Worm (Caenorhabditis elegans): Measurements from ENCODE around the gene K03B4.8.

ce11 chrV:4692382-4693281 lies 18.2 kb upstream of the K03B4.8 start, which contains the start of gene cpg-8:
- TF ChIP-seq elt-3 (tag; optimal IDR thresholded peaks at IDR 0.05) (no peak), unc-62 (GFP tag; optimal IDR thresholded peaks at IDR 0.05) (no peak), egl-27 (tag; optimal IDR thresholded peaks at IDR 0.05) (no peak), zag-1 (tag; optimal IDR thresholded peaks at IDR 0.05) (no peak), lin-13 (GFP tag; optimal IDR thresholded peaks at IDR 0.05) (no peak), lin-11 (tag; optimal IDR thresholded peaks at IDR 0.05) (no peak), ztf-11 (tag; optimal IDR thresholded peaks at IDR 0.05) (no peak), alr-1 (tag; optimal IDR thresholded peaks at IDR 0.05) (no peak), snpc-4 (tag; optimal IDR thresholded peaks at IDR 0.05) (no peak), lsy-2 (tag; optimal IDR thresholded peaks at IDR 0.05) (no peak), ama-1 (optimal IDR thresholded peaks at IDR 0.05) (no peak), ztf-4 (tag; optimal IDR thresholded peaks at IDR 0.05) (no peak)

Measured in whole organism, L2 larva.